Worm (Caenorhabditis elegans) whole organism, mixed stage, embryonic: ENCODE data around the gene clec-37.

Source experiments
- blmp-1 ChIP-seq: fragments of 150-350 bp; optimal IDR thresholded peaks from 2 replicates; lab custom pipeline; 2014; ENCODE audit warnings: missing biosample characterization, missing genetic modification characterization
- drap-1 ChIP-seq: fragments of 200-800 bp; sonication (Bioruptor generic); optimal IDR thresholded peaks from 3 replicates; lab custom pipeline; 2018; ENCODE audit warnings: mild to moderate bottlenecking, missing genetic modification characterization, missing compliant biosample characterization
- elt-1 ChIP-seq: sonication (generic microtip); optimal IDR thresholded peaks from 2 replicates; lab custom pipeline; 2017; ENCODE audit warnings: missing genetic modification characterization, mild to moderate bottlenecking, missing compliant biosample characterization, antibody characterized with exemption, moderate library complexity, borderline replicate concordance; ENCODE audit not compliant: insufficient read depth
- elt-3 ChIP-seq: fragments of 150-350 bp; optimal IDR thresholded peaks from 2 replicates; lab custom pipeline; 2014; ENCODE audit warnings: missing biosample characterization, missing genetic modification characterization
- lin-13 ChIP-seq: fragments of 150-350 bp; optimal IDR thresholded peaks from 2 replicates; lab custom pipeline; 2014; ENCODE audit warnings: missing biosample characterization, missing genetic modification characterization
- nhr-76 ChIP-seq: sonication (generic microtip); optimal IDR thresholded peaks from 2 replicates; lab custom pipeline; 2017; ENCODE audit warnings: missing biosample characterization, missing genetic modification characterization
- pha-4 ChIP-seq: fragments of 150-350 bp; optimal IDR thresholded peaks from 2 replicates; lab custom pipeline; 2018; ENCODE audit warnings: missing biosample characterization, missing genetic modification reagents, missing genetic modification characterization
- sem-2 ChIP-seq: fragments of 200-800 bp; sonication (Bioruptor generic); optimal IDR thresholded peaks from 2 replicates; lab custom pipeline; 2018; ENCODE audit warnings: mild to moderate bottlenecking, missing genetic modification characterization, missing compliant biosample characterization
- unc-62 ChIP-seq: fragments of 150-350 bp; optimal IDR thresholded peaks from 2 replicates; lab custom pipeline; 2014; ENCODE audit warnings: missing biosample characterization, missing genetic modification reagents, missing genetic modification characterization
- zip-8 ChIP-seq: fragments of 150-350 bp; optimal IDR thresholded peaks from 2 replicates; lab custom pipeline; 2014; ENCODE audit warnings: missing biosample characterization, missing genetic modification characterization
- ztf-11 ChIP-seq: fragments of 150-350 bp; optimal IDR thresholded peaks from 2 replicates; lab custom pipeline; 2014; ENCODE audit warnings: missing biosample characterization, missing genetic modification characterization

DNA sequence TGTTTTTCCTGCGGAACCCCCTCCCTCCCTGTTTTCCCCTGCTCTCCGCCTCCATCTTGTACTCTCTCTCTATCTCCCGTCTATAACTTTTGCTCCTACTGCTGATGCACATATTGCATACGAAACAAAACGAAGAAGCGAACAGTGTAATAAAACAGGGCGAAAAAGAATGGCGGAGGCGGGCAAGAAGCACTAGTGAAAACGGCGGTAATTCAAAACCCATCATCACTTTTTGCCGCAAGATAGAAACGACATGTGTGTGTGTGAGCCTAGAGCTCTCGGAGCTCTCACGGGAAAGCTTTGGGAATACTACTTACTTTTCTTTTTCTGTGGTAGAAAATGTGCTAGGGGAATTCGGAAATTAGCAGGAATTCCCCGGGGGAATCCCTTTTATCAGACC, 15.8 kb downstream of the clec-37 start:
- TF ChIP-seq ztf-11 (tag; lab: Kevin White, UChicago) (no peak), elt-1 (no peak), unc-62 (GFP tag; lab: Kevin White, UChicago) (no peak), pha-4 (tag; lab: Kevin White, UChicago) (no peak), elt-3 (tag; lab: Kevin White, UChicago) (no peak), blmp-1 (tag; lab: Kevin White, UChicago) (no peak), lin-13 (tag; lab: Kevin White, UChicago) (no peak), drap-1 (GFP tag; lab: Kevin White, UChicago) (no peak), zip-8 (tag; lab: Kevin White, UChicago) (no peak), sem-2 (GFP tag; lab: Kevin White, UChicago) (no peak), nhr-76 (tag; lab: Kevin White, UChicago) (no peak)
